Fruit fly (Drosophila melanogaster) whole organism, prepupa: Measurements from ENCODE around the gene CG31560.

Experiments used
- Blimp-1 ChIP-seq: fragments of 200-800 bp; sonication (Bioruptor generic); optimal IDR thresholded peaks from 3 replicates; lab custom pipeline; 2017; ENCODE audit warnings: missing biosample characterization, missing genetic modification characterization, mild to moderate bottlenecking, moderate library complexity, missing genetic modification reagents
- CG10631 ChIP-seq: fragments of 200-800 bp; sonication (Bioruptor generic); optimal IDR thresholded peaks from 2 replicates; lab custom pipeline; 2016; ENCODE audit warnings: missing biosample characterization, missing genetic modification characterization
- CG10669 ChIP-seq: fragments of 200-800 bp; sonication (Bioruptor generic); optimal IDR thresholded peaks from 3 replicates; lab custom pipeline; 2018; ENCODE audit warnings: missing biosample characterization, mild to moderate bottlenecking, missing genetic modification characterization, moderate library complexity
- CG34406 ChIP-seq: fragments of 200-800 bp; sonication (Bioruptor generic); optimal IDR thresholded peaks from 3 replicates; lab custom pipeline; 2016; ENCODE audit warnings: missing biosample characterization, missing genetic modification characterization
- CG6276 ChIP-seq: fragments of 200-800 bp; sonication (Bioruptor generic); optimal IDR thresholded peaks from 2 replicates; lab custom pipeline; 2017; ENCODE audit warnings: missing biosample characterization, mild to moderate bottlenecking, missing genetic modification characterization
- CG6792 ChIP-seq: fragments of 200-800 bp; sonication (Bioruptor generic); optimal IDR thresholded peaks from 3 replicates; lab custom pipeline; 2016; ENCODE audit warnings: missing biosample characterization, missing genetic modification characterization
- Eip75B ChIP-seq: fragments of 200-800 bp; sonication (Bioruptor generic); optimal IDR thresholded peaks from 3 replicates; lab custom pipeline; 2016; ENCODE audit warnings: missing biosample characterization, missing genetic modification characterization
- Sox102F ChIP-seq: fragments of 200-800 bp; sonication (Bioruptor generic); optimal IDR thresholded peaks from 2 replicates; lab custom pipeline; 2016; ENCODE audit warnings: missing biosample characterization, mild to moderate bottlenecking, missing genetic modification characterization
- fd59A ChIP-seq: fragments of 200-800 bp; sonication (Bioruptor generic); optimal IDR thresholded peaks from 2 replicates; lab custom pipeline; 2017; ENCODE audit warnings: missing biosample characterization, mild to moderate bottlenecking, missing genetic modification characterization, missing genetic modification reagents

dm6 chr3R:6268657-6269056, 41.1 kb upstream of the CG31560 start, which contains the start of gene Osi11:
- TF ChIP-seq CG10669 (GFP tag; lab: Kevin White, UChicago) = no peak
- no peak for TF ChIP-seq Blimp-1
- TF ChIP-seq Sox102F (GFP tag; lab: Kevin White, UChicago) = no peak
- no peak for TF ChIP-seq fd59A (GFP tag; lab: Kevin White, UChicago)
- TF ChIP-seq Eip75B (GFP tag; lab: Kevin White, UChicago) = no peak
- TF ChIP-seq CG10631 (GFP tag; lab: Kevin White, UChicago) = no peak
- no peak for TF ChIP-seq CG6792 (GFP tag; lab: Kevin White, UChicago)
- TF ChIP-seq CG34406 (GFP tag; lab: Kevin White, UChicago) = no peak
- no peak for TF ChIP-seq CG6276 (GFP tag; lab: Kevin White, UChicago)
